Fruit fly (Drosophila melanogaster) whole organism, embryonic: ENCODE measurements around the gene CG6724.

Experiments used
- CG11398 ChIP-seq: fragments of 200-800 bp; sonication (Bioruptor generic); optimal IDR thresholded peaks from 2 replicates; lab custom pipeline; 2016; ENCODE audit warnings: missing biosample characterization, missing genetic modification characterization
- CG12659 ChIP-seq: fragments of 200-800 bp; sonication (Bioruptor generic); optimal IDR thresholded peaks from 3 replicates; lab custom pipeline; 2017; ENCODE audit warnings: mild to moderate bottlenecking, missing biosample characterization, missing genetic modification reagents, missing genetic modification characterization
- CG13624 ChIP-seq: fragments of 200-800 bp; sonication (Bioruptor generic); optimal IDR thresholded peaks from 2 replicates; lab custom pipeline; 2016; ENCODE audit warnings: missing biosample characterization, missing genetic modification characterization
- CG14441 ChIP-seq: fragments of 200-800 bp; sonication (Bioruptor generic); IDR thresholded peaks from 2 replicates; pipeline ENCODE4 v1.3.6; 2022; ENCODE audit warnings: missing biosample characterization, missing genetic modification characterization
- CG14860 ChIP-seq: fragments of 200-800 bp; sonication (Bioruptor generic); IDR thresholded peaks from 3 replicates; pipeline ENCODE4 v1.3.6; 2022; ENCODE audit warnings: missing biosample characterization, missing genetic modification characterization; ENCODE audit not compliant: partially characterized antibody
- CG15514 ChIP-seq: fragments of 200-800 bp; sonication (Bioruptor generic); optimal IDR thresholded peaks from 3 replicates; lab custom pipeline; 2017; ENCODE audit warnings: missing biosample characterization, missing genetic modification characterization, mild to moderate bottlenecking, moderate library complexity, missing genetic modification reagents
- CG16813 ChIP-seq: fragments of 200-800 bp; sonication (Bioruptor generic); IDR thresholded peaks from 3 replicates; pipeline ENCODE4 v1.3.6; 2022; ENCODE audit warnings: missing biosample characterization, missing genetic modification characterization; ENCODE audit not compliant: partially characterized antibody
- CG18764 ChIP-seq: fragments of 200-800 bp; sonication (Bioruptor generic); optimal IDR thresholded peaks from 3 replicates; lab custom pipeline; 2016; ENCODE audit warnings: missing biosample characterization, missing genetic modification characterization
- CG2116 ChIP-seq: fragments of 200-800 bp; sonication (Bioruptor generic); optimal IDR thresholded peaks from 3 replicates; lab custom pipeline; 2018; ENCODE audit warnings: missing biosample characterization, mild to moderate bottlenecking, missing genetic modification characterization
- CG2712 ChIP-seq: fragments of 200-800 bp; optimal IDR thresholded peaks from 3 replicates; lab custom pipeline; 2019; ENCODE audit warnings: missing biosample characterization, mild to moderate bottlenecking, missing genetic modification characterization, moderate library complexity
- CG30431 ChIP-seq: fragments of 200-800 bp; sonication (Bioruptor generic); optimal IDR thresholded peaks from 2 replicates; lab custom pipeline; 2017; ENCODE audit warnings: missing biosample characterization, missing genetic modification characterization
- CG31224 ChIP-seq: fragments of 200-800 bp; sonication (Bioruptor generic); IDR thresholded peaks from 2 replicates; pipeline ENCODE4 v1.3.6; 2022; ENCODE audit warnings: missing biosample characterization, missing genetic modification characterization
- CG34224 ChIP-seq: fragments of 200-800 bp; sonication (Bioruptor generic); IDR thresholded peaks from 3 replicates; pipeline ENCODE4 v1.3.6; 2022; ENCODE audit warnings: missing biosample characterization, missing genetic modification characterization; ENCODE audit not compliant: partially characterized antibody
- CG3847 ChIP-seq: fragments of 200-800 bp; sonication (Bioruptor generic); IDR thresholded peaks from 2 replicates; pipeline ENCODE4 v1.3.6; 2022; ENCODE audit warnings: missing biosample characterization, missing genetic modification characterization
- CG4854 ChIP-seq: fragments of 200-800 bp; sonication (Bioruptor generic); optimal IDR thresholded peaks from 2 replicates; lab custom pipeline; 2016; ENCODE audit warnings: missing biosample characterization, missing genetic modification characterization, inconsistent platforms
- CG7987 ChIP-seq: fragments of 200-800 bp; sonication (Bioruptor generic); optimal IDR thresholded peaks from 2 replicates; lab custom pipeline; 2018; ENCODE audit warnings: missing biosample characterization, mild to moderate bottlenecking, missing genetic modification characterization, moderate library complexity
- CG8359 ChIP-seq: fragments of 200-800 bp; sonication (Bioruptor generic); optimal IDR thresholded peaks from 2 replicates; lab custom pipeline; 2017; ENCODE audit warnings: missing biosample characterization, mild to moderate bottlenecking, missing genetic modification characterization, borderline replicate concordance
- CG8388 ChIP-seq: fragments of 200-800 bp; sonication (Bioruptor generic); optimal IDR thresholded peaks from 2 replicates; lab custom pipeline; 2019; ENCODE audit warnings: missing biosample characterization, mild to moderate bottlenecking, missing genetic modification characterization, moderate library complexity
- CHES-1-like ChIP-seq: fragments of 200-800 bp; sonication (Bioruptor generic); optimal IDR thresholded peaks from 2 replicates; lab custom pipeline; 2016; ENCODE audit warnings: missing biosample characterization, missing genetic modification characterization
- Dad ChIP-seq: fragments of 200-800 bp; sonication (Bioruptor generic); optimal IDR thresholded peaks from 3 replicates; lab custom pipeline; 2016; ENCODE audit warnings: missing biosample characterization, missing genetic modification characterization
- Deaf1 ChIP-seq: fragments of 200-800 bp; optimal IDR thresholded peaks from 3 replicates; lab custom pipeline; 2019; ENCODE audit warnings: missing biosample characterization, mild to moderate bottlenecking, missing genetic modification characterization, moderate library complexity
- Dp ChIP-seq: fragments of 200-800 bp; sonication (Bioruptor generic); optimal IDR thresholded peaks from 2 replicates; lab custom pipeline; 2018; ENCODE audit warnings: missing biosample characterization, mild to moderate bottlenecking, missing genetic modification characterization, moderate library complexity
- HHEX ChIP-seq: fragments of 200-800 bp; sonication (Bioruptor generic); optimal IDR thresholded peaks from 3 replicates; lab custom pipeline; 2017; ENCODE audit warnings: missing biosample characterization, mild to moderate bottlenecking, missing genetic modification characterization, missing genetic modification reagents
- HmgD ChIP-seq: fragments of 200-800 bp; sonication (Bioruptor generic); optimal IDR thresholded peaks from 3 replicates; lab custom pipeline; 2016; ENCODE audit warnings: missing biosample characterization, missing genetic modification characterization
- Hsf ChIP-seq: fragments of 200-800 bp; sonication (Bioruptor generic); optimal IDR thresholded peaks from 3 replicates; lab custom pipeline; 2016; ENCODE audit warnings: missing biosample characterization, missing genetic modification characterization
- PHDP ChIP-seq: fragments of 200-800 bp; sonication (Bioruptor generic); optimal IDR thresholded peaks from 3 replicates; lab custom pipeline; 2018; ENCODE audit warnings: missing biosample characterization, mild to moderate bottlenecking, missing genetic modification characterization, moderate library complexity
- Ptx1 ChIP-seq: fragments of 200-800 bp; sonication (Bioruptor generic); IDR thresholded peaks from 2 replicates; pipeline ENCODE4 v1.3.6; 2022; ENCODE audit warnings: missing biosample characterization, missing genetic modification characterization
- Sry-δ ChIP-seq: fragments of 200-800 bp; sonication (Bioruptor generic); optimal IDR thresholded peaks from 2 replicates; lab custom pipeline; 2016; ENCODE audit warnings: missing biosample characterization, missing genetic modification characterization
- cato ChIP-seq: fragments of 200-800 bp; sonication (Bioruptor generic); optimal IDR thresholded peaks from 2 replicates; lab custom pipeline; 2016; ENCODE audit warnings: missing biosample characterization, missing genetic modification characterization, borderline replicate concordance
- chinmo ChIP-seq: fragments of 200-800 bp; sonication (Bioruptor generic); IDR thresholded peaks from 4 replicates; pipeline ENCODE4 v1.3.6; 2022; ENCODE audit warnings: missing biosample characterization, missing genetic modification characterization; ENCODE audit not compliant: partially characterized antibody
- chm ChIP-seq: fragments of 200-800 bp; sonication (Bioruptor generic); IDR thresholded peaks from 2 replicates; pipeline ENCODE4 v1.3.6; 2022; ENCODE audit warnings: missing biosample characterization, missing genetic modification characterization
- chn ChIP-seq: fragments of 200-800 bp; sonication (Bioruptor generic); optimal IDR thresholded peaks from 2 replicates; lab custom pipeline; 2016; ENCODE audit warnings: missing biosample characterization, missing genetic modification characterization
- ci ChIP-seq: fragments of 200-800 bp; sonication (Bioruptor generic); IDR thresholded peaks from 3 replicates; pipeline ENCODE4 v1.3.6; 2022; ENCODE audit warnings: missing biosample characterization, missing genetic modification characterization
- croc ChIP-seq: fragments of 200-800 bp; sonication (Bioruptor generic); conservative IDR thresholded peaks from 3 replicates; pipeline ENCODE4 v1.3.6; 2022; ENCODE audit warnings: missing biosample characterization, missing genetic modification characterization
- crol ChIP-seq: fragments of 200-800 bp; sonication (Bioruptor generic); IDR thresholded peaks from 2 replicates; pipeline ENCODE4 v1.3.6; 2022; ENCODE audit warnings: missing biosample characterization, missing genetic modification characterization
- dm ChIP-seq: fragments of 200-800 bp; sonication (Bioruptor generic); optimal IDR thresholded peaks from 3 replicates; lab custom pipeline; 2016; ENCODE audit warnings: missing biosample characterization, missing genetic modification characterization
- dmrt99B ChIP-seq: fragments of 200-800 bp; sonication (Bioruptor generic); optimal IDR thresholded peaks from 2 replicates; lab custom pipeline; 2018; ENCODE audit warnings: missing biosample characterization, mild to moderate bottlenecking, missing genetic modification characterization, moderate library complexity
- dpn ChIP-seq, 2 experiments: fragments of 200-800 bp; sonication (Bioruptor generic); optimal IDR thresholded peaks; 3 replicates each; lab custom pipeline; 2016; ENCODE audit warnings: missing biosample characterization in 2 of 2, missing genetic modification characterization in 2 of 2
- eyg ChIP-seq: fragments of 200-800 bp; sonication (Bioruptor generic); optimal IDR thresholded peaks from 3 replicates; lab custom pipeline; 2016; ENCODE audit warnings: missing biosample characterization, missing genetic modification characterization
- fd3F ChIP-seq: fragments of 200-800 bp; sonication (Bioruptor generic); optimal IDR thresholded peaks from 2 replicates; lab custom pipeline; 2018; ENCODE audit warnings: missing biosample characterization, mild to moderate bottlenecking, missing genetic modification characterization, moderate library complexity
- hbn ChIP-seq: fragments of 200-800 bp; sonication (Bioruptor generic); IDR thresholded peaks from 2 replicates; pipeline ENCODE4 v1.3.6; 2022; ENCODE audit warnings: missing biosample characterization, missing genetic modification characterization; ENCODE audit not compliant: partially characterized antibody
- jumu ChIP-seq: fragments of 200-800 bp; sonication (Bioruptor generic); optimal IDR thresholded peaks from 3 replicates; lab custom pipeline; 2016; ENCODE audit warnings: missing biosample characterization, missing genetic modification characterization
- ken ChIP-seq: fragments of 200-800 bp; sonication (Bioruptor generic); IDR thresholded peaks from 3 replicates; pipeline ENCODE4 v1.3.6; 2022; ENCODE audit warnings: missing biosample characterization, missing genetic modification characterization
- maf-S ChIP-seq: fragments of 200-800 bp; sonication (Bioruptor generic); optimal IDR thresholded peaks from 2 replicates; lab custom pipeline; 2016; ENCODE audit warnings: missing biosample characterization, missing genetic modification characterization
- nerfin-2 ChIP-seq: fragments of 200-800 bp; sonication (Bioruptor generic); IDR thresholded peaks from 2 replicates; pipeline ENCODE4 v1.3.6; 2022; ENCODE audit warnings: missing biosample characterization, missing genetic modification characterization; ENCODE audit not compliant: partially characterized antibody
- peb ChIP-seq: fragments of 200-800 bp; sonication (Bioruptor generic); IDR thresholded peaks from 2 replicates; pipeline ENCODE4 v1.3.6; 2022; ENCODE audit warnings: missing biosample characterization, missing genetic modification characterization
- stc ChIP-seq: fragments of 200-800 bp; sonication (Bioruptor generic); IDR thresholded peaks from 2 replicates; pipeline ENCODE4 v1.3.6; 2022; ENCODE audit warnings: missing biosample characterization, missing genetic modification characterization
- twi ChIP-seq: fragments of 200-800 bp; optimal IDR thresholded peaks from 2 replicates; lab custom pipeline; 2019; ENCODE audit warnings: missing biosample characterization, mild to moderate bottlenecking, missing genetic modification characterization, moderate library complexity
- unc-4 ChIP-seq: fragments of 200-800 bp; sonication (Bioruptor generic); IDR thresholded peaks from 2 replicates; pipeline ENCODE4 v1.3.6; 2022; ENCODE audit warnings: missing biosample characterization, missing genetic modification characterization; ENCODE audit not compliant: partially characterized antibody

The CG6724 gene

DNA sequence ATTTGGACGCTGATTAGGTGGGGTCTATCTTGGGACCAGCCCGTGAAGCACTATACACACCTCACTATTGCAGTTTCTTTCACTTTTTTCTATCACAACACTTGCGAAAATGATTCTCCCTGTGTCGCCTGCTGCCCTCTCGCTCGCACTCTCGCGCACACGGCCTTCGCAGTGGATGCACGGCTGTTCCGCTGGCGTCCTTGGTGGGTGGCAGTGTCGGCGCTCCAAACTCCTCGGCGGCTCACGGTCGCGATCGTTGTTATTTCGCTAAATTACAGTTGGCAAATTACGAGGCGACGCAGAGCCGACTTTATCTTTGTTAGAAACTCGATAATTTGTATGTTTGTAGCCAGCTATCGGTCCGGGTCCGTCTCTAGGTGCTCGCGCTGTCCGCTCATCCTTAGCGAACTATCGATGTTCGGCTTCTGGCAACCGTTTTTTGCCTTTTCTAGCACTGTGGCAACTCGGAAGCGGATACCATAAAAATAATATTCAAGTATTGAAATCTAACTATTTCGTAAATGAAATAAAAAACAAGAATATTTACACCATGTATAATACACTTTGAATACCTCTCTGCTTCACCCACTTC, 2.1 kb downstream of the CG6724 start, which contains the start of gene Ubc2 (continued):
- TF ChIP-seq croc (GFP tag; lab: Robert Waterston, UW), result no peak
- no peak for TF ChIP-seq CG8388 (GFP tag; lab: Kevin White, UChicago)
- TF ChIP-seq CG18764 (GFP tag; lab: Kevin White, UChicago), result no peak
- TF ChIP-seq ci, result 0 out of 3 replicates have a peak, but pooled peaks have one; percentile 31
- no peak for TF ChIP-seq stc (GFP tag; lab: Robert Waterston, UW)
- peak; percentile 40 for TF ChIP-seq CG3847
- no peak for TF ChIP-seq CG31224 (GFP tag; lab: Robert Waterston, UW)
- TF ChIP-seq jumu (GFP tag; lab: Kevin White, UChicago), result peak; percentile 16
- TF ChIP-seq Hsf (GFP tag; lab: Kevin White, UChicago), result peak; percentile 34
- TF ChIP-seq Dad, result peak; percentile 29
- TF ChIP-seq CHES-1-like (GFP tag; lab: Kevin White, UChicago), result peak; percentile 33
- TF ChIP-seq CG30431 (GFP tag; lab: Kevin White, UChicago), result no peak
- peak; percentile 85 for TF ChIP-seq CG34224 (GFP tag; lab: Robert Waterston, UW)
- TF ChIP-seq PHDP (tag; lab: Kevin White, UChicago), result peak; percentile 29
- TF ChIP-seq CG2116 (GFP tag; lab: Kevin White, UChicago), result peak; percentile 90
- no peak for TF ChIP-seq CG8359 (GFP tag; lab: Kevin White, UChicago)
- no peak for TF ChIP-seq twi (tag; lab: Kevin White, UChicago)
- TF ChIP-seq unc-4 (GFP tag; lab: Robert Waterston, UW), result peak; percentile 82
- peak; percentile 98 for TF ChIP-seq Sry-δ (GFP tag; lab: Kevin White, UChicago)
- peak; percentile 77 for TF ChIP-seq nerfin-2 (GFP tag; lab: Robert Waterston, UW)
- no peak for TF ChIP-seq fd3F (GFP tag; lab: Kevin White, UChicago)
- peak; percentile 21 for TF ChIP-seq chn (GFP tag; lab: Kevin White, UChicago)
- TF ChIP-seq CG2712 (tag; lab: Kevin White, UChicago), result peak; percentile 37
- TF ChIP-seq ken (GFP tag; lab: Robert Waterston, UW), result 0 out of 3 replicates have a peak, but pooled peaks have one; percentile 23
- TF ChIP-seq CG14860, result peak; percentile 63
- TF ChIP-seq CG12659 (GFP tag; lab: Kevin White, UChicago), result peak; percentile 81
- peak; percentile 29 for TF ChIP-seq Ptx1 (GFP tag; lab: Robert Waterston, UW)
- TF ChIP-seq CG16813, result peak; percentile 83
- TF ChIP-seq dpn (GFP tag; optimal IDR thresholded peaks at IDR 0.05; lab: Kevin White, UChicago), result peak in 1 of 2 experiments; percentile 47
- TF ChIP-seq CG11398 (GFP tag; lab: Kevin White, UChicago), result peak; percentile 36
- peak; percentile 47 for TF ChIP-seq dm (GFP tag; lab: Kevin White, UChicago)
- peak; percentile 70 for TF ChIP-seq CG15514
- peak; percentile 69 for TF ChIP-seq hbn (GFP tag; lab: Robert Waterston, UW)
- TF ChIP-seq maf-S (GFP tag; lab: Kevin White, UChicago), result peak; percentile 11
- TF ChIP-seq HHEX (GFP tag; lab: Kevin White, UChicago), result no peak
- no peak for TF ChIP-seq HmgD (GFP tag; lab: Kevin White, UChicago)
- TF ChIP-seq dmrt99B (tag; lab: Kevin White, UChicago), result no peak
- TF ChIP-seq CG14441 (GFP tag; lab: Robert Waterston, UW), result 0 out of 2 replicates have a peak, but pooled peaks have one; percentile 24
- no peak for TF ChIP-seq Deaf1
- TF ChIP-seq cato (GFP tag; lab: Kevin White, UChicago), result no peak
- peak; percentile 15 for TF ChIP-seq eyg (GFP tag; lab: Kevin White, UChicago)
- TF ChIP-seq Dp (GFP tag; lab: Kevin White, UChicago), result peak; percentile 69
- TF ChIP-seq peb (GFP tag; lab: Robert Waterston, UW), result no peak
- peak; percentile 13 for TF ChIP-seq CG7987 (GFP tag; lab: Kevin White, UChicago)
- TF ChIP-seq chm (GFP tag; lab: Robert Waterston, UW), result no peak
- TF ChIP-seq chinmo (GFP tag; lab: Robert Waterston, UW), result 0 out of 4 replicates have a peak, but pooled peaks have one; percentile 7
- TF ChIP-seq CG13624 (GFP tag; lab: Kevin White, UChicago), result peak; percentile 47
- peak; percentile 8 for TF ChIP-seq CG4854 (GFP tag; lab: Kevin White, UChicago)
- no peak for TF ChIP-seq crol (GFP tag; lab: Robert Waterston, UW)
